Worm (Caenorhabditis elegans) whole organism, mixed stage, embryonic: ENCODE measurements around the gene dct-6.

ENCODE experiments used
- blmp-1 ChIP-seq: fragments of 150-350 bp; optimal IDR thresholded peaks from 2 replicates; lab custom pipeline; 2014; ENCODE audit warnings: missing biosample characterization, missing genetic modification characterization
- ces-1 ChIP-seq: fragments of 150-350 bp; optimal IDR thresholded peaks from 2 replicates; lab custom pipeline; 2014; ENCODE audit warnings: missing biosample characterization, missing genetic modification reagents, missing genetic modification characterization
- elt-3 ChIP-seq: fragments of 150-350 bp; optimal IDR thresholded peaks from 2 replicates; lab custom pipeline; 2014; ENCODE audit warnings: missing biosample characterization, missing genetic modification characterization
- flh-1 ChIP-seq: fragments of 200-800 bp; sonication (Bioruptor generic); optimal IDR thresholded peaks from 2 replicates; lab custom pipeline; 2018; ENCODE audit warnings: mild to moderate bottlenecking, missing genetic modification characterization, moderate library complexity, missing compliant biosample characterization
- mab-5 ChIP-seq: fragments of 150-350 bp; optimal IDR thresholded peaks from 2 replicates; lab custom pipeline; 2014; ENCODE audit warnings: missing biosample characterization, missing genetic modification characterization
- nhr-237 ChIP-seq: fragments of 150-350 bp; optimal IDR thresholded peaks from 2 replicates; lab custom pipeline; 2014; ENCODE audit warnings: missing biosample characterization, missing genetic modification characterization
- nhr-76 ChIP-seq: sonication (generic microtip); optimal IDR thresholded peaks from 2 replicates; lab custom pipeline; 2017; ENCODE audit warnings: missing biosample characterization, missing genetic modification characterization
- sem-2 ChIP-seq: fragments of 200-800 bp; sonication (Bioruptor generic); optimal IDR thresholded peaks from 2 replicates; lab custom pipeline; 2018; ENCODE audit warnings: mild to moderate bottlenecking, missing genetic modification characterization, missing compliant biosample characterization
- snpc-4 ChIP-seq: fragments of 150-350 bp; optimal IDR thresholded peaks from 2 replicates; lab custom pipeline; 2014; ENCODE audit warnings: missing biosample characterization, missing genetic modification characterization
- sptf-1 ChIP-seq: sonication (generic microtip); optimal IDR thresholded peaks from 2 replicates; lab custom pipeline; 2017; ENCODE audit warnings: mild to moderate bottlenecking, missing genetic modification characterization, moderate library complexity, missing compliant biosample characterization
- unc-62 ChIP-seq: fragments of 150-350 bp; optimal IDR thresholded peaks from 2 replicates; lab custom pipeline; 2014; ENCODE audit warnings: missing biosample characterization, missing genetic modification reagents, missing genetic modification characterization

DNA sequence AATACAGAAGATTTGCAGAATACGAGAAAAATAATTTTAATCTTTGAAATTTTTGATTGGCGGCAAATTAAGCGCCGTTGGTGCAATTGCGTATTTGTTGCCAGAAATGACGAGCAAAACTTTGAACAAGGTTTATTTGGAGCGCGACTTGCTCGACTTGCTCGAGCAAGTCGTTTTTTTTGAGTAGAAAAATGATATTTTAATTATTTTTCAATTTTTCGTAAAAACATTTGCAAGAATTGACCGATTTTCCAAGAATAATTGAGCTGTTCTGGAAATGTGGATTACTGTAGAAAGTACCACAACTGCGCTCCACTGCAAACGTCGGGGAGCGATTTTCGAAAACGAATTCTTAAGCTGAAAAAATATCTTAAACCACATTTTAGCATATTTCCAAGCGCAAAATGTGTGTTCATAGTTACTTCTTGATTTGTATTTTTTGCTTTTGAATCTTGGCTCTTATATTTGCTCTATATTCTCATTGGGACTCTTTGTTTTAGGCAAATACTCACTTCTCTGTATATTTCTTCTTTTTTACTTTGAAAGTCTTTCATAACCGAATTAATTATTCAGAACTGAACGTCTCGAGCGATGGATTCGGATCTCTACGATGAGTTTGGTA is 42.9 kb downstream of the dct-6 start, which contains the start of the genes gcna-1 and eftu-2:
- TF ChIP-seq snpc-4 (no peak), flh-1 (GFP tag; lab: Kevin White, UChicago) (no peak), ces-1 (no peak), blmp-1 (tag; lab: Kevin White, UChicago) (no peak), elt-3 (tag; lab: Kevin White, UChicago) (no peak), sem-2 (no peak), nhr-237 (tag; lab: Kevin White, UChicago) (no peak), mab-5 (tag; lab: Kevin White, UChicago) (no peak), unc-62 (no peak), nhr-76 (tag; lab: Kevin White, UChicago) (no peak), sptf-1 (no peak)
